Fruit fly (Drosophila melanogaster): ENCODE measurements around the gene CG6428.
A peak's percentile ranks its signal among the peaks of the same experiment; 100 is the strongest.

CG6428 gene

dm6 chrX:3968346-3969044 lies at the start of gene CG6428 (continued):
- TF ChIP-seq gsb-n (tag; optimal IDR thresholded peaks at IDR 0.05): no peak
- no peak for TF ChIP-seq ATbp (GFP tag; optimal IDR thresholded peaks at IDR 0.05)
- TF ChIP-seq Sin3A (optimal IDR thresholded peaks at IDR 0.05): no peak
- TF ChIP-seq CG18011 (GFP tag; optimal IDR thresholded peaks at IDR 0.05): peak; percentile 5
- TF ChIP-seq Usf (GFP tag; optimal IDR thresholded peaks at IDR 0.05): peak; percentile 7
- no peak for TF ChIP-seq CG14014 (GFP tag; IDR thresholded peaks at IDR 0.05)
- TF ChIP-seq CG11723 (GFP tag; optimal IDR thresholded peaks at IDR 0.05): no peak
- peak; percentile 79 for TF ChIP-seq Nf-YC (tag; optimal IDR thresholded peaks at IDR 0.05)
- TF ChIP-seq sug (tag; optimal IDR thresholded peaks at IDR 0.05): peak; percentile 99
- no peak for TF ChIP-seq wdn (GFP tag; IDR thresholded peaks at IDR 0.05)
- peak; percentile 30 for TF ChIP-seq CG2678 (tag; optimal IDR thresholded peaks at IDR 0.05)
- TF ChIP-seq CG9215 (GFP tag; IDR thresholded peaks at IDR 0.05): no peak
- peak; percentile 57; the same call in 1 of the 2 replicates for TF ChIP-seq amos (GFP tag; IDR thresholded peaks at IDR 0.05; ENCODE audit: partially characterized antibody)
- TF ChIP-seq jigr1 (GFP tag; IDR thresholded peaks at IDR 0.05): no peak
- TF ChIP-seq CG31441 (GFP tag; IDR thresholded peaks at IDR 0.05): no peak; the same call in 1 of the 2 replicates
- no peak for TF ChIP-seq CG2202 (tag; optimal IDR thresholded peaks at IDR 0.05)
- TF ChIP-seq CG16779 (GFP tag; IDR thresholded peaks at IDR 0.05): no peak
- TF ChIP-seq kay (GFP tag; optimal IDR thresholded peaks at IDR 0.05): no peak
- no peak for TF ChIP-seq z (GFP tag; IDR thresholded peaks at IDR 0.05)
- 0 out of 3 replicates have a peak, but pooled peaks have one; percentile 57 for TF ChIP-seq Opbp (GFP tag; IDR thresholded peaks at IDR 0.05; ENCODE audit: partially characterized antibody)
- TF ChIP-seq knrl (GFP tag; IDR thresholded peaks at IDR 0.05; ENCODE audit: partially characterized antibody): peak; percentile 70; the same call in 2 of the 3 replicates
- TF ChIP-seq CG10462 (GFP tag; optimal IDR thresholded peaks at IDR 0.05): peak; percentile 69
- TF ChIP-seq CG2120 (GFP tag; optimal IDR thresholded peaks at IDR 0.05): peak; percentile 56
- TF ChIP-seq CG12769 (tag; optimal IDR thresholded peaks at IDR 0.05): no peak
- TF ChIP-seq CG33557 (GFP tag; optimal IDR thresholded peaks at IDR 0.05): peak; percentile 10
- TF ChIP-seq Doc2 (GFP tag; IDR thresholded peaks at IDR 0.05): no peak
- TF ChIP-seq fd64A (GFP tag; optimal IDR thresholded peaks at IDR 0.05): no peak
- TF ChIP-seq tx (GFP tag; optimal IDR thresholded peaks at IDR 0.05): no peak
- peak; percentile 12 for TF ChIP-seq CG9437 (GFP tag; optimal IDR thresholded peaks at IDR 0.05)
- peak; percentile 49 for TF ChIP-seq tin (GFP tag; optimal IDR thresholded peaks at IDR 0.05)
- peak; percentile 44 for TF ChIP-seq CG12155 (GFP tag; optimal IDR thresholded peaks at IDR 0.05)
- no peak for TF ChIP-seq Bteb2 (GFP tag; optimal IDR thresholded peaks at IDR 0.05)
- no peak for TF ChIP-seq btn (GFP tag; optimal IDR thresholded peaks at IDR 0.05)
- TF ChIP-seq CG4820 (GFP tag; optimal IDR thresholded peaks at IDR 0.05): no peak
- TF ChIP-seq disco-r (GFP tag; optimal IDR thresholded peaks at IDR 0.05): no peak
- peak; percentile 6 for TF ChIP-seq B-H2 (GFP tag; optimal IDR thresholded peaks at IDR 0.05)
- TF ChIP-seq Hmr (GFP tag; optimal IDR thresholded peaks at IDR 0.05): no peak
- TF ChIP-seq unpg (GFP tag; optimal IDR thresholded peaks at IDR 0.05): peak; percentile 32
- TF ChIP-seq lmd (GFP tag; IDR thresholded peaks at IDR 0.05): peak; percentile 38; the same call in 1 of the 2 replicates
- TF ChIP-seq CG17361 (GFP tag; IDR thresholded peaks at IDR 0.05): 0 out of 3 replicates have a peak, but pooled peaks have one; percentile 38
- no peak for TF ChIP-seq ash1 (GFP tag; optimal IDR thresholded peaks at IDR 0.05)
- TF ChIP-seq CG9817 (tag; optimal IDR thresholded peaks at IDR 0.05): peak; percentile 42
- TF ChIP-seq Sry-δ (GFP tag; optimal IDR thresholded peaks at IDR 0.05): peak; percentile 66
- peak; percentile 57; the same call in 1 of the 4 replicates for TF ChIP-seq Gug (GFP tag; IDR thresholded peaks at IDR 0.05)
- TF ChIP-seq CG12071 (GFP tag; optimal IDR thresholded peaks at IDR 0.05): no peak
- no peak for TF ChIP-seq CG5953 (GFP tag; IDR thresholded peaks at IDR 0.05)
- no peak for TF ChIP-seq CG32767 (GFP tag; IDR thresholded peaks at IDR 0.05)
- no peak for TF ChIP-seq usp (GFP tag; optimal IDR thresholded peaks at IDR 0.05)
- peak; percentile 36 for TF ChIP-seq nerfin-1 (tag; optimal IDR thresholded peaks at IDR 0.05)
- no peak for TF ChIP-seq ham (GFP tag; IDR thresholded peaks at IDR 0.05)
